Worm (Caenorhabditis elegans) whole organism, L1 larva: ENCODE results near the gene Y26G10.1.

Experiments
- Y116A8C.19 ChIP-seq: sonication (generic microtip); optimal IDR thresholded peaks from 2 replicates; lab custom pipeline; 2016; ENCODE audit warnings: missing compliant biosample characterization, missing genetic modification characterization, borderline replicate concordance
- nhr-11 ChIP-seq: fragments of 150-350 bp; optimal IDR thresholded peaks from 2 replicates; lab custom pipeline; 2014; ENCODE audit warnings: missing biosample characterization, missing genetic modification characterization
- nhr-19 ChIP-seq: fragments of 200-800 bp; sonication (Bioruptor generic); conservative IDR thresholded peaks from 2 replicates; pipeline ENCODE4 v1.3.6; 2022; ENCODE audit warnings: missing genetic modification characterization, missing compliant biosample characterization

DNA sequence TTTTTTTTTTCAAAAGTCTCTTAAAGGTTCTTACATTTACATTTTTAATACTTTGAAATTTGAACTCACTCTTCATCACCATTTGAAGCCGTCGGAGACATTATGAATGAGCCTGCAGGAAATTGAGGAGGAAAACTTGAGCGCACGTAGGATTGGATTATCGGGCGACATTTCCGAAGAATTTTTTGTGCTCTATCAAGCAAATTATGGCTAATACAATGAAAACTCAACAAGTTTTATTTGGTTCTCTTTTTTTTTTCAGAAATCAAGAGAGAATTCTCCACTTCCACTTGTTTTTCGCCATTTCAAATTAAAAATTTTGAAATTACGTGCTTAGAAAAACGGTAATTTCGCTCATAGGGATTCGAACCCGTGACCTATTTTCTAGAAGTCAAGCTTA lies 28.0 kb downstream of the Y26G10.1 start, which contains the start of gene F59A1.12:
- TF ChIP-seq nhr-11 (tag; lab: Kevin White, UChicago) (no peak), nhr-19 (GFP tag; lab: Robert Waterston, UW) (no peak), Y116A8C.19 (tag; lab: Kevin White, UChicago) (no peak)
